Fruit fly (Drosophila melanogaster) whole organism: Measurements from ENCODE around the gene SMC3.

Experiments
- CG8478 ChIP-seq: fragments of >200 bp; optimal IDR thresholded peaks from 2 replicates; lab custom pipeline; 2018; ENCODE audit warnings: inconsistent platforms
- Dll ChIP-seq: fragments of >200 bp; optimal IDR thresholded peaks from 2 replicates; lab custom pipeline; 2017
- EcR ChIP-seq, 2 experiments: fragments of >200 bp; optimal IDR thresholded peaks; 2 replicates each; lab custom pipeline; 2017; ENCODE audit warnings: missing biosample characterization in 2 of 2, missing genetic modification characterization in 2 of 2, missing genetic modification reagents in 2 of 2
- pan ChIP-seq: fragments of >200 bp; optimal IDR thresholded peaks from 2 replicates; lab custom pipeline; 2017
- psq ChIP-seq: fragments of >200 bp; optimal IDR thresholded peaks from 2 replicates; lab custom pipeline; 2017
- usp ChIP-seq: fragments of >200 bp; optimal IDR thresholded peaks from 2 replicates; lab custom pipeline; 2017; ENCODE audit warnings: missing biosample characterization, missing genetic modification characterization, mixed read lengths

DNA sequence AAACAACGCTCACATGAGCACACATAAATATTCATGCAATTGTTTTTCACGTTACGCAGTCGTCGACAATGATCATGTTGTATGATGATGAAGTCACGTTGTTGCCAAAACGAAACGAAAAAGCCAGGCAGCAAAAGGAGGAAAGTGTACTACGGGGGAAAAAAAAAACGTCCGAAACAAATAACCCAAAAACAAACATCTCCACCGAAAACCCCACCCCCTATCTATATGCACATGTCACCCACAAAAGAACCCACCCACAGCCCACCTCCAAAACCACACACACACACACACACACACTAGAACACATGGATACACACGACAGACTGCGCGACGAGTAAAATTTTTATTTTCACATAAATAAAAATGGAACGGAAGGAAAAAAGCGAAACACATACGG is 18.1 kb downstream of the SMC3 start:
- TF ChIP-seq EcR (GFP tag; optimal IDR thresholded peaks at IDR 0.05; lab: Kevin White, UChicago): no peak
- no peak for TF ChIP-seq pan (lab: Kevin White, UChicago)
- TF ChIP-seq psq (lab: Kevin White, UChicago): no peak
- no peak for TF ChIP-seq CG8478 (lab: Kevin White, UChicago)
- no peak for TF ChIP-seq usp (GFP tag; lab: Kevin White, UChicago)
- no peak for TF ChIP-seq Dll (lab: Kevin White, UChicago)
